Worm (Caenorhabditis elegans): ENCODE data around the gene lgc-39.
A peak's percentile ranks its signal among the peaks of the same experiment; 100 is the strongest.

DNA sequence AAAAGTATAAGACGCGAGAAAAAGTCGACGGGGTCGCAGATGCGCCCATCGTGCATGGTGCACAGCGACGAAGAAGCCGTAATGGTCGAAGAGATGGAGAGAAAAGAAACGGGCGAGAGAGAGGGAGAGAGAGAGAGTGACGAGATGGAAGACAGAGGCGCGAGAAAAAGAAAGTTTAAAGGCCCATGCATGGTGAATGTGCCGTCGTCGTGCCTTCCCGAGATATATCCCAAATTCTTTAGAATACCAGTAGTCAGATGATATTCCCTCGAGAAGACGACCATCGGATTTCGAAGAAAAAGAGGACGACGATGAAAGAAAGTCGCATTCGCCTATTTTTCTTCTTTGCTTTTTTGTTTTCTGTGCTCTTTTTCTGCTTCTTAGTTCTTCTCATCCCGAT is 40.7 kb downstream of the lgc-39 start:
- TF ChIP-seq him-1 (tag; optimal IDR thresholded peaks at IDR 0.05), result peak; percentile 24
- no peak for TF ChIP-seq dao-5 (tag; optimal IDR thresholded peaks at IDR 0.05)

Measured in whole organism, L4/young adult.